Worm (Caenorhabditis elegans) whole organism, L4/young adult: ENCODE measurements around the gene eif-3.L.

Source experiments
- W03F9.2 ChIP-seq: fragments of 150-350 bp; optimal IDR thresholded peaks from 2 replicates; lab custom pipeline; 2014; ENCODE audit warnings: missing biosample characterization, missing genetic modification characterization
- dao-5 ChIP-seq: sonication (generic microtip); optimal IDR thresholded peaks from 2 replicates; lab custom pipeline; 2016; ENCODE audit warnings: missing genotype, missing genetic modification characterization, moderate library complexity, missing compliant biosample characterization
- him-1 ChIP-seq: sonication (generic microtip); optimal IDR thresholded peaks from 2 replicates; lab custom pipeline; 2016; ENCODE audit warnings: missing genotype, missing genetic modification reagents, missing genetic modification characterization, missing compliant biosample characterization

DNA sequence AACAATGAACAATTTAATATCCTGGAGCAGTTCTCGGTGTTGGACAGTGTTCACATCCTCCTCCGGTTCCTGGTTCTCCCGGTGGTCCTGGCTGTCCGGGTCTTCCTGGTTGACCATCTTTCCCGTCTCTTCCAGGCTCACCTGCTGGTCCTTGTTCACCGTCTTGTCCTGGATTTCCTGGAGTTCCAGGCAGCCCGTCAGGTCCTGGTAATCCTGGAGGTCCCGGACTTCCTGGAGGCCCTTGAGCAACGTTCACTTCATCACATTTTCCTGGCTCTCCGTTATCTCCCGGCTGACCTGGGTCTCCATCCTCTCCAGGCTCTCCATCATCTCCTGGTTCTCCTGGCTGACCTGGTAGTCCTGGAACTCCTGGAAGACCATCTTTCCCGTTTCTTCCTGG, 29.1 kb upstream of the eif-3.L start:
- TF ChIP-seq him-1 (tag; lab: Kevin White, UChicago) (no peak), dao-5 (tag; lab: Kevin White, UChicago) (no peak), W03F9.2 (tag; lab: Kevin White, UChicago) (no peak)
